Worm (Caenorhabditis elegans): ENCODE measurements around the gene elo-5.

DNA sequence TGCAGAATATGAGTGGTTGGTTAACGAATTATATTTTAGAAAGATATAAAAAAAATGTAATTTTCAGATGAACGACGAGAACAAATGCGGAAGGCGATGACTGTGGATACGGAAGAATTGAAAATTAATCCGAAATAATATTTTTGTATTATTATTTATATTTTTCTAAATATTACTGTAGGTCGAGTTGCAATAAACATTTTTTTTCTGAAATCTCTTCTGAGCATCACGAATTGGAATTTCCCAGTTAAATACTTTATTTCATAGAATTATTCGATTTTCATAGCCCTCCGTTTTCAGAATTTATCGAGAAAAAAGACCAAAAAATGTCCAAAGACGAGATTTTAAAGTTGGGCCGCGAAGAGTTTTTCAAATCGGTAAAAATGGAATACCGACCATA lies 20.6 kb upstream of the elo-5 start, which contains the start of gene ZK616.2:
- TF ChIP-seq tab-1 (GFP tag; IDR thresholded peaks at IDR 0.05): no peak
- no peak for TF ChIP-seq med-1 (GFP tag; optimal IDR thresholded peaks at IDR 0.05; ENCODE audit: insufficient read depth)
- TF ChIP-seq cog-1 (tag; optimal IDR thresholded peaks at IDR 0.05): no peak
- TF ChIP-seq flt-1 (GFP tag; IDR thresholded peaks at IDR 0.05): no peak
- TF ChIP-seq ztf-23 (GFP tag; IDR thresholded peaks at IDR 0.05): no peak
- no peak for TF ChIP-seq ref-1 (GFP tag; conservative IDR thresholded peaks at IDR 0.05)
- TF ChIP-seq klf-2 (GFP tag; conservative IDR thresholded peaks at IDR 0.05): no peak
- no peak for TF ChIP-seq ztf-29 (GFP tag; IDR thresholded peaks at IDR 0.05)
